Fruit fly (Drosophila melanogaster) whole organism, embryonic: Measurements from ENCODE around the gene ab.

Source experiments
- Atf6 ChIP-seq: fragments of 200-800 bp; sonication (Bioruptor generic); IDR thresholded peaks from 2 replicates; pipeline ENCODE4 v1.3.6; 2022; ENCODE audit warnings: missing biosample characterization, missing genetic modification characterization
- C15 ChIP-seq: fragments of 200-800 bp; sonication (Bioruptor generic); IDR thresholded peaks from 3 replicates; pipeline ENCODE4 v1.3.6; 2022; ENCODE audit warnings: missing biosample characterization, missing genetic modification characterization
- CG10147 ChIP-seq: fragments of 200-800 bp; sonication (Bioruptor generic); optimal IDR thresholded peaks from 2 replicates; lab custom pipeline; 2019; ENCODE audit warnings: missing biosample characterization, mild to moderate bottlenecking, missing genetic modification characterization, moderate library complexity
- CG11696 ChIP-seq: fragments of 200-800 bp; sonication (Bioruptor generic); IDR thresholded peaks from 2 replicates; pipeline ENCODE4 v1.3.6; 2022; ENCODE audit warnings: missing biosample characterization, missing genetic modification characterization
- CG12391 ChIP-seq: fragments of 200-800 bp; sonication (Bioruptor generic); optimal IDR thresholded peaks from 3 replicates; lab custom pipeline; 2018; ENCODE audit warnings: missing biosample characterization, mild to moderate bottlenecking, missing genetic modification characterization, moderate library complexity
- CG12769 ChIP-seq: fragments of 200-800 bp; sonication (Bioruptor generic); optimal IDR thresholded peaks from 2 replicates; lab custom pipeline; 2019; ENCODE audit warnings: missing biosample characterization, mild to moderate bottlenecking, missing genetic modification characterization, moderate library complexity
- CG15011 ChIP-seq: fragments of 200-800 bp; sonication (Bioruptor generic); optimal IDR thresholded peaks from 3 replicates; lab custom pipeline; 2018; ENCODE audit warnings: missing biosample characterization, mild to moderate bottlenecking, missing genetic modification characterization
- CG17186 ChIP-seq: fragments of 200-800 bp; sonication (Bioruptor generic); optimal IDR thresholded peaks from 3 replicates; lab custom pipeline; 2017; ENCODE audit warnings: missing biosample characterization, missing genetic modification reagents, missing genetic modification characterization
- CG2202 ChIP-seq: fragments of 200-800 bp; sonication (Bioruptor generic); optimal IDR thresholded peaks from 2 replicates; lab custom pipeline; 2018; ENCODE audit warnings: missing biosample characterization, mild to moderate bottlenecking, missing genetic modification characterization
- CG32532 ChIP-seq: fragments of 200-800 bp; sonication (Bioruptor generic); IDR thresholded peaks from 2 replicates; pipeline ENCODE4 v1.3.6; 2022; ENCODE audit warnings: missing biosample characterization, missing genetic modification characterization
- CG34422 ChIP-seq: fragments of 200-800 bp; sonication (Bioruptor generic); IDR thresholded peaks from 3 replicates; pipeline ENCODE4 v1.3.6; 2022; ENCODE audit warnings: missing biosample characterization, missing genetic modification characterization
- CG4820 ChIP-seq: fragments of 200-800 bp; sonication (Bioruptor generic); optimal IDR thresholded peaks from 3 replicates; lab custom pipeline; 2016; ENCODE audit warnings: missing biosample characterization, missing genetic modification characterization
- CG6689 ChIP-seq: fragments of 200-800 bp; sonication (Bioruptor generic); IDR thresholded peaks from 2 replicates; pipeline ENCODE4 v1.3.6; 2022; ENCODE audit warnings: missing biosample characterization, missing genetic modification characterization
- CG8359 ChIP-seq: fragments of 200-800 bp; sonication (Bioruptor generic); optimal IDR thresholded peaks from 2 replicates; lab custom pipeline; 2017; ENCODE audit warnings: missing biosample characterization, mild to moderate bottlenecking, missing genetic modification characterization, borderline replicate concordance
- CG9215 ChIP-seq: fragments of 200-800 bp; sonication (Bioruptor generic); IDR thresholded peaks from 2 replicates; pipeline ENCODE4 v1.3.6; 2022; ENCODE audit warnings: missing biosample characterization, missing genetic modification characterization
- CG9797 ChIP-seq: fragments of 200-800 bp; sonication (Bioruptor generic); optimal IDR thresholded peaks from 3 replicates; lab custom pipeline; 2018; ENCODE audit warnings: missing biosample characterization, mild to moderate bottlenecking, missing genetic modification characterization
- CG9876 ChIP-seq: fragments of 200-800 bp; sonication (Bioruptor generic); optimal IDR thresholded peaks from 2 replicates; lab custom pipeline; 2016; ENCODE audit warnings: missing biosample characterization, missing genetic modification characterization
- CG9932 ChIP-seq: fragments of 200-800 bp; sonication (Bioruptor generic); IDR thresholded peaks from 2 replicates; pipeline ENCODE4 v1.3.6; 2022; ENCODE audit warnings: missing biosample characterization, missing genetic modification characterization
- CTCF ChIP-seq: fragments of 200-800 bp; sonication (Bioruptor generic); optimal IDR thresholded peaks from 2 replicates; lab custom pipeline; 2017; ENCODE audit warnings: missing biosample characterization, mild to moderate bottlenecking, missing genetic modification characterization, moderate library complexity
- Hey ChIP-seq: fragments of 200-800 bp; sonication (Bioruptor generic); optimal IDR thresholded peaks from 3 replicates; lab custom pipeline; 2018; ENCODE audit warnings: missing biosample characterization, mild to moderate bottlenecking, missing genetic modification characterization
- Lhr ChIP-seq: fragments of 200-800 bp; sonication (Bioruptor generic); optimal IDR thresholded peaks from 3 replicates; lab custom pipeline; 2017; ENCODE audit warnings: mild to moderate bottlenecking, missing biosample characterization, missing genetic modification reagents, missing genetic modification characterization
- Mes4 ChIP-seq: fragments of 200-800 bp; sonication (Bioruptor generic); optimal IDR thresholded peaks from 2 replicates; lab custom pipeline; 2016; ENCODE audit warnings: missing biosample characterization, missing genetic modification characterization
- PHDP ChIP-seq: fragments of 200-800 bp; sonication (Bioruptor generic); optimal IDR thresholded peaks from 3 replicates; lab custom pipeline; 2018; ENCODE audit warnings: missing biosample characterization, mild to moderate bottlenecking, missing genetic modification characterization, moderate library complexity
- Sox102F ChIP-seq: fragments of 200-800 bp; sonication (Bioruptor generic); optimal IDR thresholded peaks from 2 replicates; lab custom pipeline; 2018; ENCODE audit warnings: missing biosample characterization, mild to moderate bottlenecking, missing genetic modification characterization, moderate library complexity
- Vsx1 ChIP-seq: fragments of 200-800 bp; sonication (Bioruptor generic); optimal IDR thresholded peaks from 2 replicates; lab custom pipeline; 2017; ENCODE audit warnings: missing biosample characterization, mild to moderate bottlenecking, missing genetic modification characterization, missing genetic modification reagents
- YL-1 ChIP-seq: fragments of 200-800 bp; sonication (Bioruptor generic); optimal IDR thresholded peaks from 3 replicates; lab custom pipeline; 2017; ENCODE audit warnings: missing biosample characterization, mild to moderate bottlenecking, missing genetic modification characterization
- br ChIP-seq: fragments of >200 bp; optimal IDR thresholded peaks from 2 replicates; lab custom pipeline; 2017
- btn ChIP-seq: fragments of 200-800 bp; sonication (Bioruptor generic); optimal IDR thresholded peaks from 2 replicates; lab custom pipeline; 2016; ENCODE audit warnings: missing biosample characterization, missing genetic modification characterization
- chinmo ChIP-seq: fragments of 200-800 bp; sonication (Bioruptor generic); IDR thresholded peaks from 4 replicates; pipeline ENCODE4 v1.3.6; 2022; ENCODE audit warnings: missing biosample characterization, missing genetic modification characterization; ENCODE audit not compliant: partially characterized antibody
- ci ChIP-seq: fragments of 200-800 bp; sonication (Bioruptor generic); IDR thresholded peaks from 3 replicates; pipeline ENCODE4 v1.3.6; 2022; ENCODE audit warnings: missing biosample characterization, missing genetic modification characterization
- crc ChIP-seq: fragments of 200-800 bp; sonication (Bioruptor generic); optimal IDR thresholded peaks from 2 replicates; lab custom pipeline; 2016; ENCODE audit warnings: missing biosample characterization, missing genetic modification characterization
- dimm ChIP-seq: fragments of 200-800 bp; sonication (Bioruptor generic); IDR thresholded peaks from 2 replicates; pipeline ENCODE4 v1.3.6; 2022; ENCODE audit warnings: missing biosample characterization, missing genetic modification characterization
- gcm2 ChIP-seq: fragments of 200-800 bp; sonication (Bioruptor generic); optimal IDR thresholded peaks from 2 replicates; lab custom pipeline; 2016; ENCODE audit warnings: missing biosample characterization, missing genetic modification characterization
- gem ChIP-seq: fragments of 200-800 bp; sonication (Bioruptor generic); optimal IDR thresholded peaks from 2 replicates; lab custom pipeline; 2019; ENCODE audit warnings: missing biosample characterization, mild to moderate bottlenecking, missing genetic modification characterization, moderate library complexity
- gsb ChIP-seq: fragments of 200-800 bp; sonication (Bioruptor generic); IDR thresholded peaks from 2 replicates; pipeline ENCODE4 v1.3.6; 2022; ENCODE audit warnings: missing biosample characterization, missing genetic modification characterization
- hbn ChIP-seq: fragments of 200-800 bp; sonication (Bioruptor generic); IDR thresholded peaks from 2 replicates; pipeline ENCODE4 v1.3.6; 2022; ENCODE audit warnings: missing biosample characterization, missing genetic modification characterization; ENCODE audit not compliant: partially characterized antibody
- kni ChIP-seq: fragments of 200-800 bp; sonication (Bioruptor generic); optimal IDR thresholded peaks from 3 replicates; lab custom pipeline; 2017; ENCODE audit warnings: mild to moderate bottlenecking, missing biosample characterization, missing genetic modification reagents, missing genetic modification characterization
- knrl ChIP-seq: fragments of 200-800 bp; sonication (Bioruptor generic); IDR thresholded peaks from 3 replicates; pipeline ENCODE4 v1.3.6; 2022; ENCODE audit warnings: missing biosample characterization, missing genetic modification characterization; ENCODE audit not compliant: partially characterized antibody
- lbe ChIP-seq: fragments of 200-800 bp; sonication (Bioruptor generic); optimal IDR thresholded peaks from 2 replicates; lab custom pipeline; 2016; ENCODE audit warnings: missing biosample characterization, mild to moderate bottlenecking, missing genetic modification characterization
- luna ChIP-seq: fragments of 200-800 bp; sonication (Bioruptor generic); optimal IDR thresholded peaks from 2 replicates; lab custom pipeline; 2016; ENCODE audit warnings: missing biosample characterization, missing genetic modification characterization
- maf-S ChIP-seq: fragments of 200-800 bp; sonication (Bioruptor generic); optimal IDR thresholded peaks from 2 replicates; lab custom pipeline; 2016; ENCODE audit warnings: missing biosample characterization, missing genetic modification characterization
- odd ChIP-seq: fragments of 200-800 bp; sonication (Bioruptor generic); optimal IDR thresholded peaks from 2 replicates; lab custom pipeline; 2017; ENCODE audit warnings: missing biosample characterization, mild to moderate bottlenecking, missing genetic modification characterization
- otp ChIP-seq: fragments of 200-800 bp; sonication (Bioruptor generic); IDR thresholded peaks from 3 replicates; pipeline ENCODE4, ENCODE4 v1.3.6; 2022; ENCODE audit warnings: missing biosample characterization, missing genetic modification characterization
- p53 ChIP-seq: fragments of 200-800 bp; sonication (Bioruptor generic); optimal IDR thresholded peaks from 2 replicates; lab custom pipeline; 2016; ENCODE audit warnings: missing biosample characterization, missing genetic modification characterization
- pnt ChIP-seq: fragments of 200-800 bp; sonication (Bioruptor generic); optimal IDR thresholded peaks from 3 replicates; lab custom pipeline; 2016; ENCODE audit warnings: missing biosample characterization, missing genetic modification characterization
- pum ChIP-seq: fragments of 200-800 bp; sonication (Bioruptor generic); optimal IDR thresholded peaks from 2 replicates; lab custom pipeline; 2016; ENCODE audit warnings: missing biosample characterization, missing genetic modification characterization
- sisA ChIP-seq: fragments of 200-800 bp; sonication (Bioruptor generic); IDR thresholded peaks from 2 replicates; pipeline ENCODE4 v1.3.6; 2022; ENCODE audit warnings: missing biosample characterization, missing genetic modification characterization
- sna ChIP-seq: fragments of 200-800 bp; sonication (Bioruptor generic); IDR thresholded peaks from 2 replicates; pipeline ENCODE4 v1.3.6; 2022; ENCODE audit warnings: missing biosample characterization, missing genetic modification characterization; ENCODE audit not compliant: partially characterized antibody
- so ChIP-seq: fragments of 200-800 bp; sonication (Bioruptor generic); IDR thresholded peaks from 3 replicates; pipeline ENCODE4 v1.3.6; 2022; ENCODE audit warnings: missing biosample characterization, missing genetic modification characterization
- tx ChIP-seq: fragments of 200-800 bp; sonication (Bioruptor generic); optimal IDR thresholded peaks from 2 replicates; lab custom pipeline; 2016; ENCODE audit warnings: missing biosample characterization, missing genetic modification characterization
- vvl ChIP-seq: fragments of 200-800 bp; sonication (Bioruptor generic); IDR thresholded peaks from 2 replicates; pipeline ENCODE4 v1.3.6; 2022; ENCODE audit warnings: missing biosample characterization, missing genetic modification characterization
- zen ChIP-seq: fragments of 200-800 bp; sonication (Bioruptor generic); optimal IDR thresholded peaks from 3 replicates; lab custom pipeline; 2018; ENCODE audit warnings: missing biosample characterization, mild to moderate bottlenecking, missing genetic modification characterization, moderate library complexity
- zfh2 ChIP-seq: fragments of 200-800 bp; sonication (Bioruptor generic); optimal IDR thresholded peaks from 2 replicates; lab custom pipeline; 2016; ENCODE audit warnings: missing biosample characterization, missing genetic modification characterization

Gene ab

dm6 chr2L:11203494-11204010, 6.9 kb upstream of the ab start, which contains the start of gene Ca-beta (continued):
- TF ChIP-seq Mes4 (GFP tag; lab: Kevin White, UChicago) (no peak), CG12391 (tag; lab: Kevin White, UChicago) (peak; percentile 39), tx (no peak), CG10147 (peak; percentile 57), C15 (GFP tag; lab: Robert Waterston, UW) (no peak), crc (GFP tag; lab: Kevin White, UChicago) (no peak), maf-S (no peak), CG4820 (GFP tag; lab: Kevin White, UChicago) (no peak), Hey (tag; lab: Kevin White, UChicago) (peak; percentile 20), vvl (GFP tag; lab: Robert Waterston, UW) (peak; percentile 59), YL-1 (GFP tag; lab: Kevin White, UChicago) (no peak), CG34422 (GFP tag; lab: Robert Waterston, UW) (no peak), Atf6 (GFP tag; lab: Robert Waterston, UW) (peak; percentile 56), chinmo (GFP tag; lab: Robert Waterston, UW) (no peak), CG9215 (GFP tag; lab: Robert Waterston, UW) (no peak), CG2202 (no peak), zen (tag; lab: Kevin White, UChicago) (no peak), p53 (GFP tag; lab: Kevin White, UChicago) (no peak), otp (no peak), CG9932 (GFP tag; lab: Robert Waterston, UW) (peak; percentile 77), Vsx1 (GFP tag; lab: Kevin White, UChicago) (no peak), CG17186 (GFP tag; lab: Kevin White, UChicago) (no peak), luna (no peak), pnt (GFP tag; lab: Kevin White, UChicago) (no peak), CG6689 (GFP tag; lab: Robert Waterston, UW) (peak; percentile 26; the same call in 1 of the 2 replicates), CG8359 (no peak), so (no peak), sisA (GFP tag; lab: Robert Waterston, UW) (peak; percentile 55), lbe (no peak), sna (GFP tag; lab: Robert Waterston, UW) (no peak), br (no peak), dimm (GFP tag; lab: Robert Waterston, UW) (no peak), odd (GFP tag; lab: Kevin White, UChicago) (no peak), CG9797 (no peak), gem (tag; lab: Kevin White, UChicago) (peak; percentile 40), Lhr (GFP tag; lab: Kevin White, UChicago) (no peak), kni (GFP tag; lab: Kevin White, UChicago) (no peak)

- TF ChIP-seq CG11696 (GFP tag; lab: Robert Waterston, UW) (no peak), gcm2 (GFP tag; lab: Kevin White, UChicago) (no peak), knrl (GFP tag; lab: Robert Waterston, UW) (no peak), CG32532 (GFP tag; lab: Robert Waterston, UW) (no peak), CG15011 (GFP tag; lab: Kevin White, UChicago) (no peak), btn (GFP tag; lab: Kevin White, UChicago) (peak; percentile 2), PHDP (tag; lab: Kevin White, UChicago) (no peak), kni (GFP tag; lab: Kevin White, UChicago) (peak; percentile 52), CG9932 (GFP tag; lab: Robert Waterston, UW) (no peak), zfh2 (GFP tag; lab: Kevin White, UChicago) (no peak), hbn (GFP tag; lab: Robert Waterston, UW) (no peak), CG12769 (tag; lab: Kevin White, UChicago) (peak; percentile 34), ci (GFP tag; lab: Robert Waterston, UW) (peak; percentile 60; the same call in 2 of the 3 replicates), pum (GFP tag; lab: Kevin White, UChicago) (no peak), CG9876 (GFP tag; lab: Kevin White, UChicago) (no peak), CTCF (no peak), Sox102F (GFP tag; lab: Kevin White, UChicago) (peak; percentile 46), gsb (no peak)
Observed at dm6 chr2L:11206604-11207238, 3.8 kb upstream of the ab start.
